Worm (Caenorhabditis elegans) whole organism, L4 larva: ENCODE results near the gene vha-12.

Source experiments
- D1046.2 ChIP-seq: fragments of 200-800 bp; sonication (Bioruptor generic); IDR thresholded peaks from 2 replicates; pipeline ENCODE4 v1.3.6; 2022; ENCODE audit warnings: missing genetic modification characterization, missing compliant biosample characterization
- F26F4.8 ChIP-seq: fragments of 200-800 bp; sonication (Bioruptor generic); conservative IDR thresholded peaks from 2 replicates; pipeline ENCODE4 v1.3.6; 2022; ENCODE audit warnings: missing genetic modification characterization, missing compliant biosample characterization
- F49E8.2 ChIP-seq: sonication (generic microtip); optimal IDR thresholded peaks from 2 replicates; lab custom pipeline; 2016; ENCODE audit warnings: missing compliant biosample characterization, mild to moderate bottlenecking, missing genetic modification characterization, borderline replicate concordance
- T20F7.1 ChIP-seq: fragments of 200-800 bp; sonication (Bioruptor generic); optimal IDR thresholded peaks from 2 replicates; lab custom pipeline; 2018; ENCODE audit warnings: mild to moderate bottlenecking, missing genetic modification characterization, missing compliant biosample characterization
- aha-1 ChIP-seq: fragments of 150-350 bp; peaks from one replicate; lab custom pipeline; 2014; ENCODE audit warnings: missing biosample characterization, missing genetic modification characterization
- aly-2 ChIP-seq: sonication (generic microtip); optimal IDR thresholded peaks from 2 replicates; lab custom pipeline; 2018; ENCODE audit warnings: missing biosample characterization, missing genetic modification characterization
- ceh-44 ChIP-seq: fragments of 200-800 bp; sonication (Bioruptor generic); IDR thresholded peaks from 2 replicates; pipeline ENCODE4 v1.3.6; 2022; ENCODE audit warnings: missing genetic modification reagents, missing genetic modification characterization, missing compliant biosample characterization
- ceh-62 ChIP-seq: sonication (generic microtip); optimal IDR thresholded peaks from 2 replicates; lab custom pipeline; 2017; ENCODE audit warnings: missing biosample characterization, missing genetic modification characterization
- ces-1 ChIP-seq: fragments of 150-350 bp; sonication (generic microtip); optimal IDR thresholded peaks from 4 replicates; lab custom pipeline; 2014; ENCODE audit warnings: missing biosample characterization, missing genetic modification reagents, missing genetic modification characterization
- cey-2 ChIP-seq: sonication (generic microtip); optimal IDR thresholded peaks from 3 replicates; lab custom pipeline; 2017; ENCODE audit warnings: missing genetic modification characterization, mild to moderate bottlenecking, missing compliant biosample characterization, antibody characterized with exemption, borderline replicate concordance; ENCODE audit not compliant: insufficient read depth
- daf-16 ChIP-seq, 3 experiments: sonication (generic microtip); optimal IDR thresholded peaks; 2 replicates each; lab custom pipeline; 2016 to 2017; ENCODE audit warnings: missing genetic modification characterization in 3 of 3, missing genetic modification reagents in 3 of 3, mild to moderate bottlenecking in 2 of 3, missing compliant biosample characterization in 2 of 3, missing biosample characterization in 1 of 3, moderate library complexity in 1 of 3
- daf-19 ChIP-seq: fragments of 200-800 bp; sonication (Bioruptor generic); conservative IDR thresholded peaks from 2 replicates; pipeline ENCODE4 v1.3.6; 2022; ENCODE audit warnings: missing genetic modification characterization, missing compliant biosample characterization
- daf-8 ChIP-seq: fragments of 200-800 bp; sonication (Bioruptor generic); IDR thresholded peaks from 2 replicates; pipeline ENCODE4 v1.3.6; 2022; ENCODE audit warnings: missing genetic modification characterization, missing compliant biosample characterization
- dmd-6 ChIP-seq: fragments of 200-800 bp; sonication (Bioruptor generic); IDR thresholded peaks from 2 replicates; pipeline ENCODE4 v1.3.6; 2022; ENCODE audit warnings: missing genetic modification reagents, missing genetic modification characterization, missing compliant biosample characterization
- egl-27 ChIP-seq: sonication (generic microtip); optimal IDR thresholded peaks from 3 replicates; lab custom pipeline; 2017; ENCODE audit warnings: missing biosample characterization, missing genetic modification reagents, missing genetic modification characterization
- egl-43 ChIP-seq: fragments of 200-800 bp; sonication (Bioruptor generic); IDR thresholded peaks from 2 replicates; pipeline ENCODE4 v1.3.6; 2022; ENCODE audit warnings: missing genetic modification reagents, missing genetic modification characterization, missing compliant biosample characterization
- fos-1 ChIP-seq: fragments of 150-350 bp; optimal IDR thresholded peaks from 2 replicates; lab custom pipeline; 2014; ENCODE audit warnings: missing biosample characterization, missing genetic modification characterization
- gei-8 ChIP-seq: fragments of 200-800 bp; sonication (Bioruptor generic); optimal IDR thresholded peaks from 2 replicates; lab custom pipeline; 2018; ENCODE audit warnings: mild to moderate bottlenecking, missing genetic modification characterization, missing compliant biosample characterization
- lin-1 ChIP-seq: fragments of 200-800 bp; sonication (Bioruptor generic); IDR thresholded peaks from 2 replicates; pipeline ENCODE4 v1.3.6; 2022; ENCODE audit warnings: missing genetic modification reagents, missing genetic modification characterization, missing compliant biosample characterization
- lsy-2 ChIP-seq, 2 experiments: fragments of 150-350 bp in 1 of 2; sonication (generic microtip) in 1 of 2; optimal IDR thresholded peaks; 2 replicates each; lab custom pipeline; 2014 to 2017; ENCODE audit warnings: missing biosample characterization in 2 of 2, missing genetic modification characterization in 2 of 2
- madf-9 ChIP-seq: fragments of 200-800 bp; sonication (Bioruptor generic); conservative IDR thresholded peaks from 2 replicates; pipeline ENCODE4 v1.3.6; 2022; ENCODE audit warnings: missing genetic modification reagents, missing genetic modification characterization, missing compliant biosample characterization
- mep-1 ChIP-seq: fragments of 150-350 bp; sonication (generic microtip); optimal IDR thresholded peaks from 3 replicates; lab custom pipeline; 2014; ENCODE audit warnings: missing biosample characterization, missing genetic modification characterization
- mes-2 ChIP-seq: sonication (generic microtip); optimal IDR thresholded peaks from 2 replicates; lab custom pipeline; 2016; ENCODE audit warnings: missing genotype, mild to moderate bottlenecking, missing genetic modification characterization, missing compliant biosample characterization; ENCODE audit not compliant: poor library complexity, severe bottlenecking
- nhr-10 ChIP-seq: fragments of 150-350 bp; optimal IDR thresholded peaks from 2 replicates; lab custom pipeline; 2014; ENCODE audit warnings: missing biosample characterization, missing genetic modification characterization
- nhr-237 ChIP-seq: sonication (generic microtip); optimal IDR thresholded peaks from 2 replicates; lab custom pipeline; 2017; ENCODE audit warnings: missing biosample characterization, missing genetic modification characterization
- nhr-25 ChIP-seq: sonication (generic microtip); optimal IDR thresholded peaks from 2 replicates; lab custom pipeline; 2017; ENCODE audit warnings: missing genetic modification characterization, mild to moderate bottlenecking, missing compliant biosample characterization, antibody characterized with exemption, moderate library complexity, borderline replicate concordance; ENCODE audit not compliant: insufficient read depth
- nhr-28 ChIP-seq: fragments of 150-350 bp; optimal IDR thresholded peaks from 2 replicates; lab custom pipeline; 2014; ENCODE audit warnings: missing biosample characterization, missing genetic modification characterization
- nhr-6 ChIP-seq: fragments of 150-350 bp; optimal IDR thresholded peaks from 2 replicates; lab custom pipeline; 2014; ENCODE audit warnings: missing biosample characterization, missing genetic modification characterization
- nhr-76 ChIP-seq: fragments of 150-350 bp; optimal IDR thresholded peaks from 2 replicates; lab custom pipeline; 2014; ENCODE audit warnings: missing biosample characterization, missing genetic modification characterization
- pha-4 ChIP-seq, 2 experiments: fragments of 150-350 bp in 1 of 2; fragments of 200-800 bp in 1 of 2; sonication (Bioruptor generic) in 1 of 2; IDR thresholded peaks in 1 of 2; optimal IDR thresholded peaks in 1 of 2; 2 replicates each; pipeline versions ENCODE4 v1.3.6 to Lab custom; 2014 to 2022; ENCODE audit warnings: missing genetic modification characterization in 2 of 2, missing genetic modification reagents in 2 of 2, missing biosample characterization in 1 of 2, missing compliant biosample characterization in 1 of 2
- php-3 ChIP-seq: fragments of 200-800 bp; sonication (Bioruptor generic); IDR thresholded peaks from 2 replicates; pipeline ENCODE4 v1.3.6; 2022; ENCODE audit warnings: missing genetic modification reagents, missing genetic modification characterization, missing compliant biosample characterization
- spr-3 ChIP-seq: fragments of 200-800 bp; sonication (Bioruptor generic); optimal IDR thresholded peaks from 2 replicates; lab custom pipeline; 2018; ENCODE audit warnings: mild to moderate bottlenecking, missing genetic modification characterization, missing compliant biosample characterization
- unc-62 ChIP-seq, 3 experiments: fragments of 150-350 bp in 1 of 3; sonication (generic microtip); optimal IDR thresholded peaks in 2 of 3; peaks in 1 of 3; 1 replicate in 1 of 3; 2 replicates in 2 of 3; lab custom pipeline; 2014 to 2017; ENCODE audit warnings: missing biosample characterization in 3 of 3, missing genetic modification characterization in 3 of 3, missing genetic modification reagents in 3 of 3, missing genotype in 1 of 3
- vab-7 ChIP-seq: fragments of 200-800 bp; sonication (Bioruptor generic); IDR thresholded peaks from 2 replicates; pipeline ENCODE4 v1.3.6; 2022; ENCODE audit warnings: missing genetic modification reagents, missing genetic modification characterization, missing compliant biosample characterization
- zag-1 ChIP-seq: fragments of 150-350 bp; optimal IDR thresholded peaks from 2 replicates; lab custom pipeline; 2014; ENCODE audit warnings: missing biosample characterization, missing genetic modification characterization
- zfp-2 ChIP-seq: sonication (generic microtip); optimal IDR thresholded peaks from 2 replicates; lab custom pipeline; 2016; ENCODE audit warnings: mild to moderate bottlenecking, missing genetic modification characterization, missing compliant biosample characterization
- ztf-7 ChIP-seq: fragments of 150-350 bp; optimal IDR thresholded peaks from 2 replicates; lab custom pipeline; 2014; ENCODE audit warnings: missing biosample characterization, missing genetic modification characterization

vha-12 gene

ce11 chrX:4159185-4159871 lies 31.6 kb upstream of the vha-12 start:
- peak; percentile 56 for TF ChIP-seq ces-1
- peak; percentile 28 for TF ChIP-seq aha-1 (tag; lab: Kevin White, UChicago)
- peak in 1 of 2 experiments; percentile 20 for TF ChIP-seq unc-62 (GFP tag; optimal IDR thresholded peaks at IDR 0.05 in 1 of 2; lab: Kevin White, UChicago)
- no peak for TF ChIP-seq unc-62 (tag; optimal IDR thresholded peaks at IDR 0.05; lab: Kevin White, UChicago)
- TF ChIP-seq nhr-237 (tag; lab: Kevin White, UChicago) = no peak
- TF ChIP-seq lin-1 = no peak

- peak in 1 of 2 experiments; percentile 99 for TF ChIP-seq unc-62 (GFP tag; optimal IDR thresholded peaks at IDR 0.05 in 1 of 2; lab: Kevin White, UChicago)
- no peak for TF ChIP-seq unc-62 (tag; optimal IDR thresholded peaks at IDR 0.05; lab: Kevin White, UChicago)
- no peak for TF ChIP-seq ztf-7
Observed at ce11 chrX:4159929-4160328, 31.0 kb upstream of the vha-12 start.

- TF ChIP-seq mep-1 (tag; lab: Kevin White, UChicago) (no peak), unc-62 (GFP tag; optimal IDR thresholded peaks at IDR 0.05 in 1 of 2; lab: Kevin White, UChicago) (peak in 1 of 2 experiments; percentile 79), unc-62 (tag; optimal IDR thresholded peaks at IDR 0.05; lab: Kevin White, UChicago) (no peak), dmd-6 (no peak), aha-1 (tag; lab: Kevin White, UChicago) (peak; percentile 90)
Observed at ce11 chrX:4161938-4162337, 29.0 kb upstream of the vha-12 start.

ce11 chrX:4163391-4163790 lies 27.5 kb upstream of the vha-12 start, which contains the start of gene ZK470.1:
ZK470.1 (plus strand) TSS chrX:4163691.
- TF ChIP-seq unc-62 (GFP tag; optimal IDR thresholded peaks at IDR 0.05 in 1 of 2; lab: Kevin White, UChicago) (no peak), unc-62 (tag; optimal IDR thresholded peaks at IDR 0.05; lab: Kevin White, UChicago) (no peak), nhr-10 (no peak), D1046.2 (GFP tag; lab: Robert Waterston, UW) (no peak), nhr-28 (tag; lab: Kevin White, UChicago) (no peak), spr-3 (GFP tag; lab: Kevin White, UChicago) (no peak), gei-8 (GFP tag; lab: Kevin White, UChicago) (no peak), vab-7 (GFP tag; lab: Robert Waterston, UW) (no peak), F26F4.8 (GFP tag; lab: Robert Waterston, UW) (no peak), zfp-2 (tag; lab: Kevin White, UChicago) (no peak), nhr-76 (no peak), madf-9 (GFP tag; lab: Robert Waterston, UW) (no peak), egl-43 (no peak), lsy-2 (tag; optimal IDR thresholded peaks at IDR 0.05; lab: Kevin White, UChicago) (no peak), nhr-6 (no peak), cey-2 (tag; lab: Kevin White, UChicago) (no peak), zag-1 (tag; lab: Kevin White, UChicago) (no peak), ceh-62 (tag; lab: Kevin White, UChicago) (no peak)

- TF ChIP-seq aha-1 (tag; lab: Kevin White, UChicago) (peak; percentile 59), nhr-237 (tag; lab: Kevin White, UChicago) (no peak)
- TF ChIP-seq, all 104 proteins: peak for 1
Observed at ce11 chrX:4167150-4167549, 23.7 kb upstream of the vha-12 start, which contains the start of gene ZK470.14. ZK470.14 (plus strand) TSS chrX:4167450.

ce11 chrX:4177394-4177793 lies 13.5 kb upstream of the vha-12 start, which contains the start of gene ZK470.6:
ZK470.6 (minus strand) TSS chrX:4177494.
- TF ChIP-seq daf-8 (no peak), nhr-6 (no peak), F49E8.2 (tag; lab: Kevin White, UChicago) (no peak), daf-16 (GFP tag; optimal IDR thresholded peaks at IDR 0.05; lab: Kevin White, UChicago) (no peak), daf-16 (tag; optimal IDR thresholded peaks at IDR 0.05; lab: Kevin White, UChicago) (no peak), aly-2 (tag; lab: Kevin White, UChicago) (no peak), madf-9 (GFP tag; lab: Robert Waterston, UW) (no peak), nhr-25 (tag; lab: Kevin White, UChicago) (no peak), daf-19 (no peak), mes-2 (no peak), php-3 (GFP tag; lab: Robert Waterston, UW) (no peak), unc-62 (GFP tag; optimal IDR thresholded peaks at IDR 0.05 in 1 of 2; lab: Kevin White, UChicago) (no peak), unc-62 (tag; optimal IDR thresholded peaks at IDR 0.05; lab: Kevin White, UChicago) (no peak), nhr-28 (tag; lab: Kevin White, UChicago) (no peak), egl-27 (tag; lab: Kevin White, UChicago) (no peak), T20F7.1 (GFP tag; lab: Kevin White, UChicago) (no peak), fos-1 (no peak), pha-4 (GFP tag; IDR thresholded peaks at IDR 0.05; lab: Robert Waterston, UW) (no peak), pha-4 (tag; optimal IDR thresholded peaks at IDR 0.05; lab: Kevin White, UChicago) (no peak), ceh-44 (GFP tag; lab: Robert Waterston, UW) (no peak)
